Fruit fly (Drosophila melanogaster) whole organism, embryonic: ENCODE measurements around the gene Dpy-30L1.

Experiments used
- ATbp ChIP-seq: fragments of 200-800 bp; sonication (Bioruptor generic); optimal IDR thresholded peaks from 2 replicates; lab custom pipeline; 2017; ENCODE audit warnings: missing biosample characterization, mild to moderate bottlenecking, missing genetic modification characterization, missing genetic modification reagents
- Adf1 ChIP-seq: fragments of 200-800 bp; sonication (Bioruptor generic); IDR thresholded peaks from 2 replicates; pipeline ENCODE4 v1.3.6; 2022; ENCODE audit warnings: missing biosample characterization, missing genetic modification characterization
- Atf-2 ChIP-seq: fragments of 200-800 bp; sonication (Bioruptor generic); optimal IDR thresholded peaks from 2 replicates; lab custom pipeline; 2016; ENCODE audit warnings: missing biosample characterization, missing genetic modification characterization
- B-H1 ChIP-seq: fragments of 200-800 bp; sonication (Bioruptor generic); IDR thresholded peaks from 3 replicates; pipeline ENCODE4 v1.3.6; 2022; ENCODE audit warnings: missing biosample characterization, missing genetic modification characterization
- BEAF-32 ChIP-seq: fragments of 200-800 bp; sonication (Bioruptor generic); optimal IDR thresholded peaks from 3 replicates; lab custom pipeline; 2017; ENCODE audit warnings: missing biosample characterization, missing genetic modification characterization, mild to moderate bottlenecking, moderate library complexity, missing genetic modification reagents
- Bgb ChIP-seq: fragments of 200-800 bp; sonication (Bioruptor generic); IDR thresholded peaks from 2 replicates; pipeline ENCODE4 v1.3.6; 2022; ENCODE audit warnings: missing biosample characterization, missing genetic modification characterization; ENCODE audit not compliant: partially characterized antibody
- CG11560 ChIP-seq: fragments of 200-800 bp; sonication (Bioruptor generic); IDR thresholded peaks from 3 replicates; pipeline ENCODE4 v1.3.6; 2022; ENCODE audit warnings: missing biosample characterization, missing genetic modification characterization
- CG12104 ChIP-seq: fragments of 200-800 bp; sonication (Bioruptor generic); optimal IDR thresholded peaks from 3 replicates; lab custom pipeline; 2016; ENCODE audit warnings: missing biosample characterization, missing genetic modification characterization
- CG12219 ChIP-seq: fragments of 200-800 bp; sonication (Bioruptor generic); optimal IDR thresholded peaks from 3 replicates; lab custom pipeline; 2018; ENCODE audit warnings: missing biosample characterization, mild to moderate bottlenecking, missing genetic modification characterization
- CG12744 ChIP-seq: fragments of 200-800 bp; sonication (Bioruptor generic); optimal IDR thresholded peaks from 2 replicates; lab custom pipeline; 2016; ENCODE audit warnings: missing biosample characterization, missing genetic modification characterization
- CG13287 ChIP-seq: fragments of 200-800 bp; sonication (Bioruptor generic); IDR thresholded peaks from 2 replicates; pipeline ENCODE4 v1.3.6; 2022; ENCODE audit warnings: missing biosample characterization, missing genetic modification characterization; ENCODE audit not compliant: partially characterized antibody
- CG13775 ChIP-seq: fragments of 200-800 bp; sonication (Bioruptor generic); optimal IDR thresholded peaks from 3 replicates; lab custom pipeline; 2017; ENCODE audit warnings: missing biosample characterization, mild to moderate bottlenecking, missing genetic modification characterization
- CG14667 ChIP-seq: fragments of 200-800 bp; sonication (Bioruptor generic); IDR thresholded peaks from 2 replicates; pipeline ENCODE4 v1.3.6; 2022; ENCODE audit warnings: missing biosample characterization, missing genetic modification characterization
- CG15073 ChIP-seq: fragments of 200-800 bp; sonication (Bioruptor generic); optimal IDR thresholded peaks from 2 replicates; lab custom pipeline; 2016; ENCODE audit warnings: missing biosample characterization, missing genetic modification characterization
- CG15269 ChIP-seq: fragments of 200-800 bp; sonication (Bioruptor generic); optimal IDR thresholded peaks from 2 replicates; lab custom pipeline; 2018; ENCODE audit warnings: missing biosample characterization, mild to moderate bottlenecking, missing genetic modification characterization, moderate library complexity
- CG16779 ChIP-seq: fragments of 200-800 bp; sonication (Bioruptor generic); IDR thresholded peaks from 2 replicates; pipeline ENCODE4 v1.3.6; 2022; ENCODE audit warnings: missing biosample characterization, missing genetic modification characterization
- CG16813 ChIP-seq: fragments of 200-800 bp; sonication (Bioruptor generic); IDR thresholded peaks from 3 replicates; pipeline ENCODE4 v1.3.6; 2022; ENCODE audit warnings: missing biosample characterization, missing genetic modification characterization; ENCODE audit not compliant: partially characterized antibody
- CG17568 ChIP-seq: fragments of 200-800 bp; sonication (Bioruptor generic); optimal IDR thresholded peaks from 2 replicates; lab custom pipeline; 2018; ENCODE audit warnings: missing biosample characterization, mild to moderate bottlenecking, missing genetic modification characterization, moderate library complexity
- CG17912 ChIP-seq: fragments of 200-800 bp; sonication (Bioruptor generic); optimal IDR thresholded peaks from 2 replicates; lab custom pipeline; 2018; ENCODE audit warnings: missing biosample characterization, mild to moderate bottlenecking, missing genetic modification characterization
- CG2129 ChIP-seq: fragments of 200-800 bp; sonication (Bioruptor generic); IDR thresholded peaks from 2 replicates; pipeline ENCODE4 v1.3.6; 2022; ENCODE audit warnings: missing biosample characterization, missing genetic modification characterization; ENCODE audit not compliant: partially characterized antibody
- CG31224 ChIP-seq: fragments of 200-800 bp; sonication (Bioruptor generic); IDR thresholded peaks from 2 replicates; pipeline ENCODE4 v1.3.6; 2022; ENCODE audit warnings: missing biosample characterization, missing genetic modification characterization
- CG3407 ChIP-seq: fragments of 200-800 bp; sonication (Bioruptor generic); optimal IDR thresholded peaks from 2 replicates; lab custom pipeline; 2018; ENCODE audit warnings: missing biosample characterization, mild to moderate bottlenecking, missing genetic modification characterization
- CG4360 ChIP-seq: fragments of 200-800 bp; sonication (Bioruptor generic); IDR thresholded peaks from 2 replicates; pipeline ENCODE4 v1.3.6; 2022; ENCODE audit warnings: missing biosample characterization, missing genetic modification characterization
- CG4404 ChIP-seq: fragments of 200-800 bp; sonication (Bioruptor generic); IDR thresholded peaks from 2 replicates; pipeline ENCODE4 v1.3.6; 2022; ENCODE audit warnings: missing biosample characterization, missing genetic modification characterization
- CG9727 ChIP-seq: fragments of 200-800 bp; sonication (Bioruptor generic); optimal IDR thresholded peaks from 3 replicates; lab custom pipeline; 2017; ENCODE audit warnings: missing biosample characterization, mild to moderate bottlenecking, missing genetic modification characterization
- D19A ChIP-seq: fragments of 200-800 bp; optimal IDR thresholded peaks from 3 replicates; lab custom pipeline; 2019; ENCODE audit warnings: missing biosample characterization, mild to moderate bottlenecking, missing genetic modification characterization, moderate library complexity
- Dll ChIP-seq: fragments of 200-800 bp; sonication (Bioruptor generic); IDR thresholded peaks from 4 replicates; pipeline ENCODE4 v1.3.6; 2022; ENCODE audit warnings: missing biosample characterization, missing genetic modification characterization; ENCODE audit not compliant: partially characterized antibody
- Fer3 ChIP-seq: fragments of 200-800 bp; sonication (Bioruptor generic); optimal IDR thresholded peaks from 2 replicates; lab custom pipeline; 2018; ENCODE audit warnings: missing biosample characterization, mild to moderate bottlenecking, missing genetic modification characterization, moderate library complexity
- HLHmδ ChIP-seq: fragments of 200-800 bp; sonication (Bioruptor generic); optimal IDR thresholded peaks from 2 replicates; lab custom pipeline; 2018; ENCODE audit warnings: missing biosample characterization, mild to moderate bottlenecking, missing genetic modification characterization, moderate library complexity
- Hey ChIP-seq: fragments of 200-800 bp; sonication (Bioruptor generic); optimal IDR thresholded peaks from 3 replicates; lab custom pipeline; 2018; ENCODE audit warnings: missing biosample characterization, mild to moderate bottlenecking, missing genetic modification characterization
- Jarid2 ChIP-seq: fragments of 200-800 bp; sonication (Bioruptor generic); optimal IDR thresholded peaks from 3 replicates; lab custom pipeline; 2017; ENCODE audit warnings: mild to moderate bottlenecking, missing biosample characterization, missing genetic modification reagents, missing genetic modification characterization
- Stat92E ChIP-seq, 3 experiments: fragments of >200 bp in 2 of 3; fragments of 200-800 bp in 1 of 3; sonication (Bioruptor generic) in 1 of 3; optimal IDR thresholded peaks; 2 replicates each; lab custom pipeline; 2017 to 2019; ENCODE audit warnings: missing biosample characterization in 3 of 3, missing genetic modification characterization in 3 of 3, mild to moderate bottlenecking in 1 of 3, moderate library complexity in 1 of 3
- TFAM ChIP-seq: fragments of 200-800 bp; sonication (Bioruptor generic); optimal IDR thresholded peaks from 2 replicates; lab custom pipeline; 2017; ENCODE audit warnings: missing biosample characterization, missing genetic modification characterization, inconsistent platforms
- ac ChIP-seq: fragments of 200-800 bp; sonication (Bioruptor generic); optimal IDR thresholded peaks from 3 replicates; lab custom pipeline; 2017; ENCODE audit warnings: missing biosample characterization, mild to moderate bottlenecking, missing genetic modification characterization
- bab2 ChIP-seq: fragments of 200-800 bp; sonication (Bioruptor generic); optimal IDR thresholded peaks from 2 replicates; lab custom pipeline; 2016; ENCODE audit warnings: missing biosample characterization, missing genetic modification characterization
- bbx ChIP-seq: fragments of 200-800 bp; sonication (Bioruptor generic); IDR thresholded peaks from 2 replicates; pipeline ENCODE4 v1.3.6; 2022; ENCODE audit warnings: missing biosample characterization, missing genetic modification characterization; ENCODE audit not compliant: partially characterized antibody
- bigmax ChIP-seq: fragments of 200-800 bp; sonication (Bioruptor generic); optimal IDR thresholded peaks from 2 replicates; lab custom pipeline; 2018; ENCODE audit warnings: missing biosample characterization, mild to moderate bottlenecking, missing genetic modification characterization
- chm ChIP-seq: fragments of 200-800 bp; sonication (Bioruptor generic); IDR thresholded peaks from 2 replicates; pipeline ENCODE4 v1.3.6; 2022; ENCODE audit warnings: missing biosample characterization, missing genetic modification characterization
- chn ChIP-seq: fragments of 200-800 bp; sonication (Bioruptor generic); optimal IDR thresholded peaks from 2 replicates; lab custom pipeline; 2016; ENCODE audit warnings: missing biosample characterization, missing genetic modification characterization
- croc ChIP-seq: fragments of 200-800 bp; sonication (Bioruptor generic); conservative IDR thresholded peaks from 3 replicates; pipeline ENCODE4 v1.3.6; 2022; ENCODE audit warnings: missing biosample characterization, missing genetic modification characterization
- cwo ChIP-seq: fragments of 200-800 bp; sonication (Bioruptor generic); optimal IDR thresholded peaks from 3 replicates; lab custom pipeline; 2017; ENCODE audit warnings: missing biosample characterization, missing genetic modification characterization, mild to moderate bottlenecking, moderate library complexity, missing genetic modification reagents
- danr ChIP-seq: fragments of 200-800 bp; sonication (Bioruptor generic); IDR thresholded peaks from 2 replicates; pipeline ENCODE4 v1.3.6; 2022; ENCODE audit warnings: missing biosample characterization, missing genetic modification characterization
- kni ChIP-seq: fragments of 200-800 bp; sonication (Bioruptor generic); optimal IDR thresholded peaks from 3 replicates; lab custom pipeline; 2017; ENCODE audit warnings: mild to moderate bottlenecking, missing biosample characterization, missing genetic modification reagents, missing genetic modification characterization
- oc ChIP-seq: fragments of 200-800 bp; sonication (Bioruptor generic); optimal IDR thresholded peaks from 2 replicates; lab custom pipeline; 2018; ENCODE audit warnings: missing biosample characterization, mild to moderate bottlenecking, missing genetic modification characterization, moderate library complexity
- peb ChIP-seq: fragments of 200-800 bp; sonication (Bioruptor generic); IDR thresholded peaks from 2 replicates; pipeline ENCODE4 v1.3.6; 2022; ENCODE audit warnings: missing biosample characterization, missing genetic modification characterization
- salm ChIP-seq: fragments of 200-800 bp; sonication (Bioruptor generic); optimal IDR thresholded peaks from 2 replicates; lab custom pipeline; 2018; ENCODE audit warnings: missing biosample characterization, mild to moderate bottlenecking, missing genetic modification characterization
- seq ChIP-seq: fragments of 200-800 bp; sonication (Bioruptor generic); IDR thresholded peaks from 2 replicates; pipeline ENCODE4 v1.3.6; 2022; ENCODE audit warnings: missing biosample characterization, missing genetic modification characterization
- ssp ChIP-seq: fragments of 200-800 bp; sonication (Bioruptor generic); IDR thresholded peaks from 2 replicates; pipeline ENCODE4 v1.3.6; 2022; ENCODE audit warnings: missing biosample characterization, missing genetic modification characterization
- tgo ChIP-seq: fragments of 200-800 bp; sonication (Bioruptor generic); IDR thresholded peaks from 3 replicates; pipeline ENCODE4 v1.3.6; 2022; ENCODE audit warnings: missing biosample characterization, missing genetic modification characterization
- z ChIP-seq: fragments of 200-800 bp; sonication (Bioruptor generic); IDR thresholded peaks from 3 replicates; pipeline ENCODE4 v1.3.6; 2022; ENCODE audit warnings: missing biosample characterization, missing genetic modification characterization

The Dpy-30L1 gene

DNA sequence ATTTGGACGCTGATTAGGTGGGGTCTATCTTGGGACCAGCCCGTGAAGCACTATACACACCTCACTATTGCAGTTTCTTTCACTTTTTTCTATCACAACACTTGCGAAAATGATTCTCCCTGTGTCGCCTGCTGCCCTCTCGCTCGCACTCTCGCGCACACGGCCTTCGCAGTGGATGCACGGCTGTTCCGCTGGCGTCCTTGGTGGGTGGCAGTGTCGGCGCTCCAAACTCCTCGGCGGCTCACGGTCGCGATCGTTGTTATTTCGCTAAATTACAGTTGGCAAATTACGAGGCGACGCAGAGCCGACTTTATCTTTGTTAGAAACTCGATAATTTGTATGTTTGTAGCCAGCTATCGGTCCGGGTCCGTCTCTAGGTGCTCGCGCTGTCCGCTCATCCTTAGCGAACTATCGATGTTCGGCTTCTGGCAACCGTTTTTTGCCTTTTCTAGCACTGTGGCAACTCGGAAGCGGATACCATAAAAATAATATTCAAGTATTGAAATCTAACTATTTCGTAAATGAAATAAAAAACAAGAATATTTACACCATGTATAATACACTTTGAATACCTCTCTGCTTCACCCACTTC, 35.2 kb downstream of the Dpy-30L1 start, which contains the start of gene Ubc2 (continued):
- TF ChIP-seq Bgb (GFP tag; lab: Robert Waterston, UW) (peak; percentile 89), CG12744 (peak; percentile 4), HLHmδ (GFP tag; lab: Kevin White, UChicago) (no peak), CG2129 (peak; percentile 34; the same call in 1 of the 2 replicates), bab2 (GFP tag; lab: Kevin White, UChicago) (peak; percentile 7), ssp (GFP tag; lab: Robert Waterston, UW) (no peak), CG15269 (no peak), CG9727 (no peak), CG4404 (GFP tag; lab: Robert Waterston, UW) (no peak), CG12104 (no peak), CG16779 (GFP tag; lab: Robert Waterston, UW) (no peak), CG4360 (no peak), CG13287 (peak; percentile 89), CG12219 (GFP tag; lab: Kevin White, UChicago) (no peak), CG11560 (tag; lab: Robert Waterston, UW) (no peak), CG17568 (GFP tag; lab: Kevin White, UChicago) (no peak), B-H1 (GFP tag; lab: Robert Waterston, UW) (no peak), ATbp (GFP tag; lab: Kevin White, UChicago) (no peak), Dll (peak; percentile 79), D19A (tag; lab: Kevin White, UChicago) (no peak), CG31224 (GFP tag; lab: Robert Waterston, UW) (no peak), kni (GFP tag; lab: Kevin White, UChicago) (no peak), z (no peak), CG13775 (GFP tag; lab: Kevin White, UChicago) (peak; percentile 6), bigmax (GFP tag; lab: Kevin White, UChicago) (no peak), Atf-2 (GFP tag; lab: Kevin White, UChicago) (no peak), Fer3 (no peak), oc (tag; lab: Kevin White, UChicago) (no peak), croc (GFP tag; lab: Robert Waterston, UW) (no peak), CG14667 (GFP tag; lab: Robert Waterston, UW) (no peak), Jarid2 (no peak), seq (0 out of 2 replicates have a peak, but pooled peaks have one; percentile 7), chn (GFP tag; lab: Kevin White, UChicago) (peak; percentile 21), bbx (GFP tag; lab: Robert Waterston, UW) (peak; percentile 79), CG15073 (no peak), CG17912 (GFP tag; lab: Kevin White, UChicago) (no peak), salm (tag; lab: Kevin White, UChicago) (no peak), peb (GFP tag; lab: Robert Waterston, UW) (no peak), CG3407 (no peak), ac (GFP tag; lab: Kevin White, UChicago) (no peak), Adf1 (GFP tag; lab: Robert Waterston, UW) (no peak), BEAF-32 (GFP tag; lab: Kevin White, UChicago) (peak; percentile 84), CG16813 (peak; percentile 83), TFAM (GFP tag; lab: Kevin White, UChicago) (no peak), tgo (GFP tag; lab: Robert Waterston, UW) (no peak), cwo (GFP tag; lab: Kevin White, UChicago) (no peak), chm (GFP tag; lab: Robert Waterston, UW) (no peak), Hey (tag; lab: Kevin White, UChicago) (no peak), Stat92E (GFP tag; optimal IDR thresholded peaks at IDR 0.05; lab: Kevin White, UChicago) (no peak), danr (GFP tag; lab: Robert Waterston, UW) (no peak)
